Worm (Caenorhabditis elegans): Measurements from ENCODE around the gene col-42.

DNA sequence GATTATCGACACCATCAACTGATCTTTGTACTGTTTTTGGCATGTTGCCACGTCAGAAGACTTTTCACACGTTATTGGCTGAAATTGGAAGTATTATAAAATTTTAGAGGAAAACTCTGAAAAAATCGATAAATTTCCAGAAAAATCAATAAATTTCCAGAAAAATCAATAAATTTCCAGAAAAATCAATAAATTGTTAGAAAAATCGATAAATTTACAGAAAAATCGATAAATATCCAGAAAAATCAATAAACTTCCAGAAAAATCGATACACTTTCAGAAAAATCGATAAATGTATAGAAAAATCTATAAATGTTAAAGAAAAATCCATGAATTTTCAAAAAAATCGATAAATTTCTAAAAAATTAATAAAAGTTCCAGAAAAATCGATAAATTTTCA, 9.4 kb upstream of the col-42 start:
- no peak for TF ChIP-seq aly-2 (tag; optimal IDR thresholded peaks at IDR 0.05)
- no peak for TF ChIP-seq R02D3.7 (tag; optimal IDR thresholded peaks at IDR 0.05)
- no peak for TF ChIP-seq nhr-25 (tag; optimal IDR thresholded peaks at IDR 0.05)
- no peak for TF ChIP-seq nhr-67 (tag; optimal IDR thresholded peaks at IDR 0.05)
- TF ChIP-seq elt-2 (tag; optimal IDR thresholded peaks at IDR 0.05) = no peak
- TF ChIP-seq nhr-23 (tag; optimal IDR thresholded peaks at IDR 0.05) = no peak
- TF ChIP-seq jun-1 (tag; optimal IDR thresholded peaks at IDR 0.05) = no peak
- TF ChIP-seq ceh-82 (tag; optimal IDR thresholded peaks at IDR 0.05) = no peak
- no peak for TF ChIP-seq ztf-11 (tag; optimal IDR thresholded peaks at IDR 0.05)
- TF ChIP-seq ama-1 (optimal IDR thresholded peaks at IDR 0.05) = no peak
- TF ChIP-seq sea-2 (GFP tag; optimal IDR thresholded peaks at IDR 0.05) = no peak
- TF ChIP-seq ztf-4 (tag; optimal IDR thresholded peaks at IDR 0.05) = no peak
